Worm (Caenorhabditis elegans) whole organism, L3 larva: ENCODE measurements around the gene C16C8.26.

Source experiments
- ama-1 ChIP-seq: fragments of 150-350 bp; optimal IDR thresholded peaks from 2 replicates; lab custom pipeline; 2018
- egl-27 ChIP-seq: sonication (generic microtip); optimal IDR thresholded peaks from 4 replicates; lab custom pipeline; 2017; ENCODE audit warnings: missing biosample characterization, missing genetic modification reagents, missing genetic modification characterization
- elt-1 ChIP-seq: fragments of 150-350 bp; optimal IDR thresholded peaks from 2 replicates; lab custom pipeline; 2014; ENCODE audit warnings: missing biosample characterization, missing genetic modification characterization
- fkh-2 ChIP-seq: fragments of 150-350 bp; optimal IDR thresholded peaks from 2 replicates; lab custom pipeline; 2014; ENCODE audit warnings: missing biosample characterization, missing genetic modification reagents, missing genetic modification characterization
- fos-1 ChIP-seq: fragments of 150-350 bp; optimal IDR thresholded peaks from 2 replicates; lab custom pipeline; 2014; ENCODE audit warnings: missing biosample characterization, missing genetic modification characterization
- jun-1 ChIP-seq: fragments of 150-350 bp; optimal IDR thresholded peaks from 2 replicates; lab custom pipeline; 2014; ENCODE audit warnings: missing biosample characterization, missing genetic modification reagents, missing genetic modification characterization
- lin-15B ChIP-seq: fragments of 150-350 bp; optimal IDR thresholded peaks from 2 replicates; lab custom pipeline; 2014; ENCODE audit warnings: missing biosample characterization, missing genetic modification characterization
- nhr-25 ChIP-seq: sonication (generic microtip); optimal IDR thresholded peaks from 2 replicates; lab custom pipeline; 2017; ENCODE audit warnings: missing biosample characterization, missing genetic modification characterization
- nhr-76 ChIP-seq: fragments of 150-350 bp; sonication (generic microtip); optimal IDR thresholded peaks from 5 replicates; lab custom pipeline; 2014; ENCODE audit warnings: missing biosample characterization, missing genetic modification characterization
- nhr-77 ChIP-seq: fragments of 150-350 bp; optimal IDR thresholded peaks from 2 replicates; lab custom pipeline; 2014; ENCODE audit warnings: missing biosample characterization, missing genetic modification characterization
- pqm-1 ChIP-seq: fragments of 150-350 bp; optimal IDR thresholded peaks from 2 replicates; lab custom pipeline; 2017; ENCODE audit warnings: missing biosample characterization, missing genetic modification characterization, inconsistent platforms
- snpc-4 ChIP-seq: fragments of 150-350 bp; optimal IDR thresholded peaks from 2 replicates; lab custom pipeline; 2014; ENCODE audit warnings: missing biosample characterization, missing genetic modification characterization
- tbx-2 ChIP-seq: sonication (generic microtip); optimal IDR thresholded peaks from 2 replicates; lab custom pipeline; 2016; ENCODE audit warnings: mild to moderate bottlenecking, missing genetic modification characterization, missing compliant biosample characterization

DNA sequence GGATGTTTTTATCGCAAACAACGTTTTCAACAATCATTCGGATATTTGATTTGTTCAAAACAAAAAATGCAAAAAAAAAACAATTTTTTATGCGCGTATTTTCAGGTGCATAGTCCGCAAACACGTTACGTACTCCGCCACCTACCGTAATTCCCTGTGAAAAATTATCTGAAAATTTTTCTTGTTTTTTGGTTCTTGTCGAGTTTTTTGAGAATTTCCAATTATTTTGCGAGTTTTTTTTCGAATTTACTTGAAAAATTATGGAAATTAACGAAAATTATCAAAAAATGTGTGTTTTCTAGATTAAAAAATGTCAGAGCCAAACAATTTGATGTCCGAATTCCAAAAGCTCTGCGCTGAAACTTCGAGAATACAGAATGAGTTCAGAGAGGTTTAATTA is 5.7 kb downstream of the C16C8.26 start, which contains the start of gene C16C8.12:
- TF ChIP-seq lin-15B (tag; lab: Kevin White, UChicago) (no peak), ama-1 (lab: Kevin White, UChicago) (no peak), tbx-2 (no peak), pqm-1 (tag; lab: Kevin White, UChicago) (no peak), snpc-4 (tag; lab: Kevin White, UChicago) (no peak), jun-1 (tag; lab: Kevin White, UChicago) (no peak), egl-27 (no peak), elt-1 (tag; lab: Kevin White, UChicago) (no peak), fos-1 (tag; lab: Kevin White, UChicago) (no peak), fkh-2 (tag; lab: Kevin White, UChicago) (no peak), nhr-77 (tag; lab: Kevin White, UChicago) (no peak), nhr-76 (tag; lab: Kevin White, UChicago) (no peak), nhr-25 (tag; lab: Kevin White, UChicago) (no peak)
